Fruit fly (Drosophila melanogaster): ENCODE results near the gene CG7131.

- TF ChIP-seq sim (GFP tag; IDR thresholded peaks at IDR 0.05) (no peak), dmrt99B (tag; optimal IDR thresholded peaks at IDR 0.05) (no peak), CG17912 (GFP tag; optimal IDR thresholded peaks at IDR 0.05) (no peak), CG13775 (GFP tag; optimal IDR thresholded peaks at IDR 0.05) (no peak), CG9876 (GFP tag; optimal IDR thresholded peaks at IDR 0.05) (no peak), tll (GFP tag; optimal IDR thresholded peaks at IDR 0.05) (no peak), HmgZ (tag; optimal IDR thresholded peaks at IDR 0.05) (no peak), az2 (GFP tag; optimal IDR thresholded peaks at IDR 0.05) (no peak), Hr78 (GFP tag; optimal IDR thresholded peaks at IDR 0.05) (no peak), slp2 (GFP tag; optimal IDR thresholded peaks at IDR 0.05) (no peak), insv (GFP tag; optimal IDR thresholded peaks at IDR 0.05) (no peak), CHES-1-like (GFP tag; optimal IDR thresholded peaks at IDR 0.05) (no peak)
Observed at dm6 chr3R:18280133-18280532, 8.4 kb downstream of the CG7131 start.

Data from whole organism, embryonic.